Worm (Caenorhabditis elegans) whole organism, L4 larva: ENCODE data around the gene F53A10.2.

ENCODE experiments used
- F10B5.3 ChIP-seq: sonication (generic microtip); optimal IDR thresholded peaks from 2 replicates; lab custom pipeline; 2016; ENCODE audit warnings: mild to moderate bottlenecking, missing genetic modification characterization, missing compliant biosample characterization
- F26F4.8 ChIP-seq: fragments of 200-800 bp; sonication (Bioruptor generic); conservative IDR thresholded peaks from 2 replicates; pipeline ENCODE4 v1.3.6; 2022; ENCODE audit warnings: missing genetic modification characterization, missing compliant biosample characterization
- F37D6.2 ChIP-seq: sonication (generic microtip); optimal IDR thresholded peaks from 2 replicates; lab custom pipeline; 2016; ENCODE audit warnings: mild to moderate bottlenecking, missing genetic modification characterization, missing compliant biosample characterization
- Y48G9A.11 ChIP-seq: fragments of 200-800 bp; sonication (Bioruptor generic); IDR thresholded peaks from 2 replicates; pipeline ENCODE4 v1.3.6; 2022; ENCODE audit warnings: missing genetic modification reagents, missing genetic modification characterization, missing compliant biosample characterization
- Y5F2A.4 ChIP-seq: fragments of 200-800 bp; sonication (Bioruptor generic); optimal IDR thresholded peaks from 2 replicates; lab custom pipeline; 2018; ENCODE audit warnings: mild to moderate bottlenecking, missing genetic modification characterization, missing compliant biosample characterization
- Y75B8A.6 ChIP-seq: fragments of 200-800 bp; sonication (Bioruptor generic); IDR thresholded peaks from 2 replicates; pipeline ENCODE4 v1.3.6; 2022; ENCODE audit warnings: missing genetic modification reagents, missing genetic modification characterization, missing compliant biosample characterization
- ZK337.2 ChIP-seq: fragments of 200-800 bp; sonication (Bioruptor generic); IDR thresholded peaks from 2 replicates; pipeline ENCODE4 v1.3.6; 2022; ENCODE audit warnings: missing genetic modification reagents, missing genetic modification characterization, missing compliant biosample characterization
- ZK546.5 ChIP-seq, 2 experiments: sonication (generic microtip); optimal IDR thresholded peaks; 2 replicates each; lab custom pipeline; 2017; ENCODE audit warnings: missing biosample characterization in 2 of 2, missing genetic modification characterization in 2 of 2
- aha-1 ChIP-seq: fragments of 150-350 bp; peaks from one replicate; lab custom pipeline; 2014; ENCODE audit warnings: missing biosample characterization, missing genetic modification characterization
- aly-2 ChIP-seq: sonication (generic microtip); optimal IDR thresholded peaks from 2 replicates; lab custom pipeline; 2018; ENCODE audit warnings: missing biosample characterization, missing genetic modification characterization
- ama-1 ChIP-seq: fragments of 150-350 bp; optimal IDR thresholded peaks from 2 replicates; lab custom pipeline; 2014; ENCODE audit warnings: inconsistent platforms, mixed read lengths
- ceh-20 ChIP-seq: fragments of 200-800 bp; sonication (Bioruptor generic); IDR thresholded peaks from 2 replicates; pipeline ENCODE4 v1.3.6; 2022; ENCODE audit warnings: missing genetic modification reagents, missing genetic modification characterization, missing compliant biosample characterization
- ceh-28 ChIP-seq: fragments of 150-350 bp; optimal IDR thresholded peaks from 2 replicates; lab custom pipeline; 2014; ENCODE audit warnings: missing biosample characterization, missing genetic modification reagents, missing genetic modification characterization
- ces-1 ChIP-seq: fragments of 150-350 bp; sonication (generic microtip); optimal IDR thresholded peaks from 4 replicates; lab custom pipeline; 2014; ENCODE audit warnings: missing biosample characterization, missing genetic modification reagents, missing genetic modification characterization
- cey-2 ChIP-seq: sonication (generic microtip); optimal IDR thresholded peaks from 3 replicates; lab custom pipeline; 2017; ENCODE audit warnings: missing genetic modification characterization, mild to moderate bottlenecking, missing compliant biosample characterization, antibody characterized with exemption, borderline replicate concordance; ENCODE audit not compliant: insufficient read depth
- ctbp-1 ChIP-seq: fragments of 200-800 bp; sonication (Bioruptor generic); IDR thresholded peaks from 2 replicates; pipeline ENCODE4 v1.3.6; 2022; ENCODE audit warnings: missing genetic modification reagents, missing genetic modification characterization, missing compliant biosample characterization
- daf-12 ChIP-seq: fragments of 150-350 bp; optimal IDR thresholded peaks from 2 replicates; lab custom pipeline; 2014; ENCODE audit warnings: missing biosample characterization, missing genetic modification reagents, missing genetic modification characterization
- daf-16 ChIP-seq, 3 experiments: sonication (generic microtip); optimal IDR thresholded peaks; 2 replicates each; lab custom pipeline; 2016 to 2017; ENCODE audit warnings: missing genetic modification characterization in 3 of 3, missing genetic modification reagents in 3 of 3, mild to moderate bottlenecking in 2 of 3, missing compliant biosample characterization in 2 of 3, missing biosample characterization in 1 of 3, moderate library complexity in 1 of 3
- daf-19 ChIP-seq: fragments of 200-800 bp; sonication (Bioruptor generic); conservative IDR thresholded peaks from 2 replicates; pipeline ENCODE4 v1.3.6; 2022; ENCODE audit warnings: missing genetic modification characterization, missing compliant biosample characterization
- daf-8 ChIP-seq: fragments of 200-800 bp; sonication (Bioruptor generic); IDR thresholded peaks from 2 replicates; pipeline ENCODE4 v1.3.6; 2022; ENCODE audit warnings: missing genetic modification characterization, missing compliant biosample characterization
- dmd-6 ChIP-seq: fragments of 200-800 bp; sonication (Bioruptor generic); IDR thresholded peaks from 2 replicates; pipeline ENCODE4 v1.3.6; 2022; ENCODE audit warnings: missing genetic modification reagents, missing genetic modification characterization, missing compliant biosample characterization
- dmd-9 ChIP-seq: fragments of 200-800 bp; sonication (Bioruptor generic); IDR thresholded peaks from 2 replicates; pipeline ENCODE4 v1.3.6; 2022; ENCODE audit warnings: missing genetic modification reagents, missing genetic modification characterization, missing compliant biosample characterization
- dpl-1 ChIP-seq: fragments of 150-350 bp; optimal IDR thresholded peaks from 2 replicates; lab custom pipeline; 2014; ENCODE audit warnings: missing biosample characterization, missing genetic modification reagents, missing genetic modification characterization
- duxl-1 ChIP-seq: sonication (generic microtip); optimal IDR thresholded peaks from 2 replicates; lab custom pipeline; 2016; ENCODE audit warnings: mild to moderate bottlenecking, missing genetic modification characterization, moderate library complexity, missing compliant biosample characterization; ENCODE audit not compliant: poor library complexity
- dve-1 ChIP-seq: sonication (generic microtip); optimal IDR thresholded peaks from 2 replicates; lab custom pipeline; 2017; ENCODE audit warnings: antibody characterized with exemption, mild to moderate bottlenecking, missing genetic modification characterization, missing compliant biosample characterization; ENCODE audit not compliant: insufficient read depth
- egl-27 ChIP-seq: sonication (generic microtip); optimal IDR thresholded peaks from 3 replicates; lab custom pipeline; 2017; ENCODE audit warnings: missing biosample characterization, missing genetic modification reagents, missing genetic modification characterization
- hlh-11 ChIP-seq: fragments of 200-800 bp; sonication (Bioruptor generic); optimal IDR thresholded peaks from 2 replicates; lab custom pipeline; 2018; ENCODE audit warnings: mild to moderate bottlenecking, missing genetic modification characterization, missing compliant biosample characterization
- hlh-30 ChIP-seq: sonication (generic microtip); optimal IDR thresholded peaks from 2 replicates; lab custom pipeline; 2017; ENCODE audit warnings: antibody characterized with exemption, mild to moderate bottlenecking, missing genetic modification characterization, missing compliant biosample characterization; ENCODE audit not compliant: insufficient read depth
- hmg-1.1 ChIP-seq: fragments of 200-800 bp; sonication (Bioruptor generic); IDR thresholded peaks from 2 replicates; pipeline ENCODE4 v1.3.6; 2022; ENCODE audit warnings: missing genetic modification reagents, missing genetic modification characterization, missing compliant biosample characterization
- jun-1 ChIP-seq: fragments of 150-350 bp; optimal IDR thresholded peaks from 2 replicates; lab custom pipeline; 2014; ENCODE audit warnings: missing biosample characterization, missing genetic modification reagents, missing genetic modification characterization
- lim-7 ChIP-seq: fragments of 200-800 bp; sonication (Bioruptor generic); IDR thresholded peaks from 2 replicates; pipeline ENCODE4 v1.3.6; 2022; ENCODE audit warnings: missing genetic modification characterization, missing compliant biosample characterization
- madf-5 ChIP-seq, 2 experiments: fragments of 200-800 bp; sonication (Bioruptor generic); IDR thresholded peaks; 2 replicates each; pipeline ENCODE4 v1.3.6; 2022; ENCODE audit warnings: missing compliant biosample characterization in 2 of 2, missing genetic modification characterization in 2 of 2
- madf-9 ChIP-seq: fragments of 200-800 bp; sonication (Bioruptor generic); conservative IDR thresholded peaks from 2 replicates; pipeline ENCODE4 v1.3.6; 2022; ENCODE audit warnings: missing genetic modification reagents, missing genetic modification characterization, missing compliant biosample characterization
- mdt-29 ChIP-seq: fragments of 200-800 bp; sonication (Bioruptor generic); IDR thresholded peaks from 2 replicates; pipeline ENCODE4 v1.3.6; 2022; ENCODE audit warnings: missing genetic modification reagents, missing genetic modification characterization, missing compliant biosample characterization
- mep-1 ChIP-seq: fragments of 150-350 bp; sonication (generic microtip); optimal IDR thresholded peaks from 3 replicates; lab custom pipeline; 2014; ENCODE audit warnings: missing biosample characterization, missing genetic modification characterization
- mxl-2 ChIP-seq: fragments of 200-800 bp; sonication (Bioruptor generic); conservative IDR thresholded peaks from 2 replicates; pipeline ENCODE4 v1.3.6; 2022; ENCODE audit warnings: missing genetic modification reagents, missing genetic modification characterization, missing compliant biosample characterization
- nhr-102 ChIP-seq: sonication (generic microtip); optimal IDR thresholded peaks from 2 replicates; lab custom pipeline; 2016; ENCODE audit warnings: mild to moderate bottlenecking, missing genetic modification characterization, moderate library complexity, missing compliant biosample characterization
- nhr-11 ChIP-seq: fragments of 150-350 bp; optimal IDR thresholded peaks from 2 replicates; lab custom pipeline; 2014; ENCODE audit warnings: missing biosample characterization, missing genetic modification characterization
- nhr-237 ChIP-seq: sonication (generic microtip); optimal IDR thresholded peaks from 2 replicates; lab custom pipeline; 2017; ENCODE audit warnings: missing biosample characterization, missing genetic modification characterization
- nhr-28 ChIP-seq: fragments of 150-350 bp; optimal IDR thresholded peaks from 2 replicates; lab custom pipeline; 2014; ENCODE audit warnings: missing biosample characterization, missing genetic modification characterization
- nhr-6 ChIP-seq: fragments of 150-350 bp; optimal IDR thresholded peaks from 2 replicates; lab custom pipeline; 2014; ENCODE audit warnings: missing biosample characterization, missing genetic modification characterization
- pqm-1 ChIP-seq: sonication (generic microtip); optimal IDR thresholded peaks from 2 replicates; lab custom pipeline; 2017; ENCODE audit warnings: missing biosample characterization, missing genetic modification characterization
- rbr-2 ChIP-seq: sonication (generic microtip); optimal IDR thresholded peaks from 2 replicates; lab custom pipeline; 2016; ENCODE audit warnings: missing genotype, missing genetic modification characterization, missing compliant biosample characterization
- saeg-2 ChIP-seq: fragments of 200-800 bp; sonication (Bioruptor generic); IDR thresholded peaks from 2 replicates; pipeline ENCODE4 v1.3.6; 2022; ENCODE audit warnings: missing genetic modification reagents, missing genetic modification characterization, missing compliant biosample characterization
- skn-1 ChIP-seq: fragments of 150-350 bp; optimal IDR thresholded peaks from 2 replicates; lab custom pipeline; 2014; ENCODE audit warnings: missing biosample characterization, missing genetic modification characterization
- spr-1 ChIP-seq: sonication (generic microtip); optimal IDR thresholded peaks from 2 replicates; lab custom pipeline; 2016; ENCODE audit warnings: mild to moderate bottlenecking, missing genetic modification characterization, missing compliant biosample characterization
- tag-97 ChIP-seq: fragments of 200-800 bp; sonication (Bioruptor generic); IDR thresholded peaks from 2 replicates; pipeline ENCODE4 v1.3.6; 2022; ENCODE audit warnings: missing genetic modification characterization, missing compliant biosample characterization
- unc-39 ChIP-seq: sonication (generic microtip); optimal IDR thresholded peaks from 2 replicates; lab custom pipeline; 2017; ENCODE audit warnings: missing biosample characterization, missing genetic modification characterization
- zag-1 ChIP-seq: fragments of 150-350 bp; optimal IDR thresholded peaks from 2 replicates; lab custom pipeline; 2014; ENCODE audit warnings: missing biosample characterization, missing genetic modification characterization
- zfp-2 ChIP-seq: sonication (generic microtip); optimal IDR thresholded peaks from 2 replicates; lab custom pipeline; 2016; ENCODE audit warnings: mild to moderate bottlenecking, missing genetic modification characterization, missing compliant biosample characterization
- zip-11 ChIP-seq: fragments of 200-800 bp; sonication (Bioruptor generic); IDR thresholded peaks from 2 replicates; pipeline ENCODE4 v1.3.6; 2022; ENCODE audit warnings: missing genetic modification characterization, missing compliant biosample characterization
- zip-2 ChIP-seq: fragments of 150-350 bp; optimal IDR thresholded peaks from 2 replicates; lab custom pipeline; 2014; ENCODE audit warnings: missing biosample characterization, missing genetic modification characterization

The F53A10.2 gene

ce11 chrII:1246855-1247259 lies 49.7 kb downstream of the F53A10.2 start (continued):
- TF ChIP-seq cey-2 (tag; lab: Kevin White, UChicago), result peak; percentile 35
- peak; percentile 61 for TF ChIP-seq F10B5.3 (tag; lab: Kevin White, UChicago)
- no peak for TF ChIP-seq ama-1
- TF ChIP-seq hlh-30 (tag; lab: Kevin White, UChicago), result peak; percentile 92
- TF ChIP-seq Y5F2A.4 (GFP tag; lab: Kevin White, UChicago), result no peak
- no peak for TF ChIP-seq nhr-237 (tag; lab: Kevin White, UChicago)
- TF ChIP-seq Y75B8A.6, result no peak
- peak; percentile 93 for TF ChIP-seq hmg-1.1 (GFP tag; lab: Robert Waterston, UW)
- no peak for TF ChIP-seq Y48G9A.11 (GFP tag; lab: Robert Waterston, UW)
- TF ChIP-seq dmd-6 (GFP tag; lab: Robert Waterston, UW), result peak; percentile 63
- TF ChIP-seq saeg-2 (GFP tag; lab: Robert Waterston, UW), result peak; percentile 88
- no peak for TF ChIP-seq zfp-2
- TF ChIP-seq daf-12 (tag; lab: Kevin White, UChicago), result no peak
- no peak for TF ChIP-seq aly-2 (tag; lab: Kevin White, UChicago)
- peak; percentile 81 for TF ChIP-seq duxl-1 (tag; lab: Kevin White, UChicago)
- TF ChIP-seq nhr-28, result peak; percentile 70
- no peak for TF ChIP-seq mxl-2 (GFP tag; lab: Robert Waterston, UW)
- no peak for TF ChIP-seq skn-1 (tag; lab: Kevin White, UChicago)
- no peak for TF ChIP-seq ces-1 (GFP tag; lab: Kevin White, UChicago)
- peak; percentile 83 for TF ChIP-seq ctbp-1 (GFP tag; lab: Robert Waterston, UW)
- TF ChIP-seq ZK546.5 (tag; optimal IDR thresholded peaks at IDR 0.05; lab: Kevin White, UChicago), result no peak
- peak; percentile 89 for TF ChIP-seq dve-1 (tag; lab: Kevin White, UChicago)
- peak; percentile 51 for TF ChIP-seq dpl-1 (GFP tag; lab: Kevin White, UChicago)
- TF ChIP-seq ZK337.2 (GFP tag; lab: Robert Waterston, UW), result no peak
- no peak for TF ChIP-seq daf-8
- no peak for TF ChIP-seq F26F4.8 (GFP tag; lab: Robert Waterston, UW)
- TF ChIP-seq daf-16 (GFP tag; optimal IDR thresholded peaks at IDR 0.05; lab: Kevin White, UChicago), result peak; percentile 49 to 64
- TF ChIP-seq daf-16 (tag; optimal IDR thresholded peaks at IDR 0.05; lab: Kevin White, UChicago), result peak; percentile 81
- TF ChIP-seq dmd-9 (GFP tag; lab: Robert Waterston, UW), result no peak
- no peak for TF ChIP-seq zag-1
- peak; percentile 80 for TF ChIP-seq rbr-2 (tag; lab: Kevin White, UChicago)
- no peak for TF ChIP-seq lim-7 (GFP tag; lab: Robert Waterston, UW)
- peak; percentile 85 for TF ChIP-seq mep-1 (tag; lab: Kevin White, UChicago)
- TF ChIP-seq madf-9 (GFP tag; lab: Robert Waterston, UW), result peak; percentile 100
- no peak for TF ChIP-seq tag-97 (GFP tag; lab: Robert Waterston, UW)
- peak; percentile 60 for TF ChIP-seq ceh-28 (tag; lab: Kevin White, UChicago)
- no peak for TF ChIP-seq zip-2 (tag; lab: Kevin White, UChicago)
- peak; percentile 99 for TF ChIP-seq hlh-11 (tag; lab: Kevin White, UChicago)
- no peak for TF ChIP-seq egl-27 (tag; lab: Kevin White, UChicago)
- TF ChIP-seq nhr-102, result peak; percentile 84
- no peak for TF ChIP-seq daf-19 (GFP tag; lab: Robert Waterston, UW)
- TF ChIP-seq F37D6.2 (tag; lab: Kevin White, UChicago), result peak; percentile 43
- no peak for TF ChIP-seq mdt-29 (GFP tag; lab: Robert Waterston, UW)
- peak; percentile 24 to 87; a peak in 2 of 4 replicates for TF ChIP-seq madf-5 (GFP tag; IDR thresholded peaks at IDR 0.05; lab: Robert Waterston, UW)
- no peak for TF ChIP-seq zip-11 (GFP tag; lab: Robert Waterston, UW)
- TF ChIP-seq nhr-6 (tag; lab: Kevin White, UChicago), result peak; percentile 58
- TF ChIP-seq spr-1 (tag; lab: Kevin White, UChicago), result peak; percentile 85
- TF ChIP-seq aha-1 (tag; lab: Kevin White, UChicago), result peak; percentile 99
- TF ChIP-seq pqm-1 (tag; lab: Kevin White, UChicago), result no peak
- peak; percentile 69 for TF ChIP-seq ceh-20
- peak; percentile 39 for TF ChIP-seq jun-1 (tag; lab: Kevin White, UChicago)
- TF ChIP-seq nhr-11 (tag; lab: Kevin White, UChicago), result peak; percentile 39
- no peak for TF ChIP-seq unc-39 (tag; lab: Kevin White, UChicago)
